Worm (Caenorhabditis elegans) whole organism, young adult: Measurements from ENCODE around the gene F55E10.1.

ENCODE experiments used
- B0336.3 ChIP-seq: fragments of 200-800 bp; sonication (Bioruptor generic); IDR thresholded peaks from 2 replicates; pipeline ENCODE4 v1.3.6; 2022; ENCODE audit warnings: missing genetic modification characterization, missing compliant biosample characterization
- C06A6.2 ChIP-seq: fragments of 200-800 bp; sonication (Bioruptor generic); conservative IDR thresholded peaks from 2 replicates; pipeline ENCODE4 v1.3.6; 2022; ENCODE audit warnings: missing genetic modification characterization, missing compliant biosample characterization
- F52B5.7 ChIP-seq: sonication (generic microtip); optimal IDR thresholded peaks from 2 replicates; lab custom pipeline; 2016; ENCODE audit warnings: mild to moderate bottlenecking, missing genetic modification characterization, missing compliant biosample characterization
- K12H6.12 ChIP-seq: fragments of 200-800 bp; sonication (Bioruptor generic); optimal IDR thresholded peaks from 2 replicates; lab custom pipeline; 2018; ENCODE audit warnings: mild to moderate bottlenecking, missing genetic modification characterization, missing compliant biosample characterization
- T26A5.8 ChIP-seq: sonication (generic microtip); optimal IDR thresholded peaks from 2 replicates; lab custom pipeline; 2016; ENCODE audit warnings: missing genetic modification characterization, missing compliant biosample characterization
- ama-1 ChIP-seq, 3 experiments: fragments of 150-350 bp in 1 of 3; sonication (generic microtip) in 2 of 3; optimal IDR thresholded peaks; 2 replicates each; lab custom pipeline; 2014 to 2018; ENCODE audit warnings: missing biosample characterization in 2 of 3, missing genetic modification characterization in 2 of 3, missing genetic modification reagents in 2 of 3
- attf-5 ChIP-seq: fragments of 200-800 bp; sonication (Bioruptor generic); optimal IDR thresholded peaks from 2 replicates; lab custom pipeline; 2018; ENCODE audit warnings: mild to moderate bottlenecking, missing genetic modification characterization, missing compliant biosample characterization
- ceh-58 ChIP-seq: fragments of 200-800 bp; sonication (Bioruptor generic); IDR thresholded peaks from 2 replicates; pipeline ENCODE4 v1.3.6; 2022; ENCODE audit warnings: missing genetic modification characterization, missing compliant biosample characterization
- nfya-1 ChIP-seq: sonication (generic microtip); optimal IDR thresholded peaks from 2 replicates; lab custom pipeline; 2017; ENCODE audit warnings: antibody characterized with exemption, missing compliant biosample characterization, missing genetic modification characterization, borderline replicate concordance; ENCODE audit not compliant: insufficient read depth
- pbrm-1 ChIP-seq: fragments of 200-800 bp; sonication (Bioruptor generic); IDR thresholded peaks from 2 replicates; pipeline ENCODE4 v1.3.6; 2022; ENCODE audit warnings: missing genetic modification reagents, missing genetic modification characterization, missing compliant biosample characterization
- ztf-28 ChIP-seq: fragments of 200-800 bp; sonication (Bioruptor generic); IDR thresholded peaks from 2 replicates; pipeline ENCODE4 v1.3.6; 2022; ENCODE audit warnings: missing genetic modification reagents, missing genetic modification characterization, missing compliant biosample characterization
- ztf-3 ChIP-seq: fragments of 200-800 bp; sonication (Bioruptor generic); optimal IDR thresholded peaks from 2 replicates; lab custom pipeline; 2018; ENCODE audit warnings: mild to moderate bottlenecking, missing genetic modification characterization, missing compliant biosample characterization

DNA sequence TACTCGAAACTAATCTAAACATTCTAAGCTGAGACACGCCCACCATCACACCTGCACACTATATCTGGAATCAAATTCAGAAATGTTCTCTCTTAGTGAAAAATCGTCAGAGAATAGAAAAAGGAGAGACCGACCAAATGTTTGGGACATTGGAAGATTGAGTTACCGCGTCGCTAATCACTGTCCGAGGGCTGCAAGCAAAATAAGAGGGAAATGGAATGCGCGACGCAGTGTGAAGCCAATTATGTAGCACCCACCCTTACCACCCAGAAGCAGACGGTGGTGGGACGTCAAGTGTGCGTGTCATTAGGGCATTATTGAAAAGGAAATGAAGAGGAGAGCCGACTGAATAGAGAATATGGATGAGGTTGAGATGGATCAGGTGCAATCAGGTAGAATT lies 30.2 kb upstream of the F55E10.1 start:
- TF ChIP-seq F52B5.7 (tag; lab: Kevin White, UChicago) (no peak), nfya-1 (tag; lab: Kevin White, UChicago) (no peak), ztf-28 (GFP tag; lab: Robert Waterston, UW) (no peak), T26A5.8 (tag; lab: Kevin White, UChicago) (no peak), ztf-3 (GFP tag; lab: Kevin White, UChicago) (no peak), attf-5 (GFP tag; lab: Kevin White, UChicago) (no peak), pbrm-1 (GFP tag; lab: Robert Waterston, UW) (no peak), B0336.3 (GFP tag; lab: Robert Waterston, UW) (no peak), ama-1 (optimal IDR thresholded peaks at IDR 0.05; lab: Kevin White, UChicago) (no peak), ama-1 (GFP tag; optimal IDR thresholded peaks at IDR 0.05; lab: Kevin White, UChicago) (no peak), K12H6.12 (tag; lab: Kevin White, UChicago) (no peak), ceh-58 (GFP tag; lab: Robert Waterston, UW) (no peak), C06A6.2 (GFP tag; lab: Robert Waterston, UW) (no peak)
